Worm (Caenorhabditis elegans): ENCODE results near the gene nhr-57.
A peak's percentile ranks its signal among the peaks of the same experiment; 100 is the strongest.

nhr-57 gene

ce11 chrV:4162922-4163321 lies 31.2 kb downstream of the nhr-57 start, which contains the start of gene Y45G5AM.4:
TSS of gene Y45G5AM.4 (plus strand) at chrV:4163222.
- TF ChIP-seq hlh-15 (tag; optimal IDR thresholded peaks at IDR 0.05) (no peak), ceh-6 (GFP tag; optimal IDR thresholded peaks at IDR 0.05) (no peak), lin-11 (tag; optimal IDR thresholded peaks at IDR 0.05) (no peak), ceh-9 (tag; optimal IDR thresholded peaks at IDR 0.05) (no peak)

ce11 chrV:4164504-4164959 lies 32.8 kb downstream of the nhr-57 start, which contains the start of gene Y45G5AM.3:
TSS of gene Y45G5AM.3 (plus strand) at chrV:4164554.
- TF ChIP-seq tbx-7 (tag; optimal IDR thresholded peaks at IDR 0.05) (no peak), ceh-18 (tag; optimal IDR thresholded peaks at IDR 0.05) (no peak), sdc-2 (tag; optimal IDR thresholded peaks at IDR 0.05) (no peak), nhr-11 (tag; optimal IDR thresholded peaks at IDR 0.05) (no peak), hlh-8 (tag; optimal IDR thresholded peaks at IDR 0.05) (no peak), nhr-232 (tag; optimal IDR thresholded peaks at IDR 0.05) (no peak), ceh-31 (tag; optimal IDR thresholded peaks at IDR 0.05) (no peak), K09A11.1 (tag; optimal IDR thresholded peaks at IDR 0.05; ENCODE audit: insufficient read depth) (no peak), gmeb-2 (tag; optimal IDR thresholded peaks at IDR 0.05) (no peak), hlh-15 (tag; optimal IDR thresholded peaks at IDR 0.05) (no peak), lin-11 (tag; optimal IDR thresholded peaks at IDR 0.05) (no peak), ceh-30 (tag; optimal IDR thresholded peaks at IDR 0.05) (no peak), ahr-1 (tag; optimal IDR thresholded peaks at IDR 0.05) (no peak), sox-2 (GFP tag; IDR thresholded peaks at IDR 0.05) (no peak), pha-4 (tag; optimal IDR thresholded peaks at IDR 0.05) (no peak), fkh-10 (GFP tag; optimal IDR thresholded peaks at IDR 0.05) (no peak), npax-4 (tag; optimal IDR thresholded peaks at IDR 0.05) (no peak), ama-1 (optimal IDR thresholded peaks at IDR 0.05) (no peak), sox-4 (tag; optimal IDR thresholded peaks at IDR 0.05) (no peak)

- no peak for TF ChIP-seq ets-4 (tag; optimal IDR thresholded peaks at IDR 0.05)
- TF ChIP-seq ceh-14 (tag; optimal IDR thresholded peaks at IDR 0.05) = no peak
- no peak for TF ChIP-seq che-1 (tag; optimal IDR thresholded peaks at IDR 0.05)
- no peak for TF ChIP-seq hlh-13 (GFP tag; optimal IDR thresholded peaks at IDR 0.05)
- no peak for TF ChIP-seq hlh-30 (tag; optimal IDR thresholded peaks at IDR 0.05; ENCODE audit: insufficient read depth)
- TF ChIP-seq nfya-1 (tag; optimal IDR thresholded peaks at IDR 0.05) = peak; percentile 97
- TF ChIP-seq npax-4 (tag; optimal IDR thresholded peaks at IDR 0.05) = no peak
- no peak for TF ChIP-seq ceh-19 (GFP tag; optimal IDR thresholded peaks at IDR 0.05)
Measured at ce11 chrV:4168045-4168444, 36.4 kb downstream of the nhr-57 start.

ce11 chrV:4169658-4170057 lies 38.0 kb downstream of the nhr-57 start:
- no peak for TF ChIP-seq Y22D7AL.16 (tag; optimal IDR thresholded peaks at IDR 0.05)
- peak; percentile 2 for TF ChIP-seq nfya-1 (tag; optimal IDR thresholded peaks at IDR 0.05)

- TF ChIP-seq ceh-9 (tag; optimal IDR thresholded peaks at IDR 0.05) = no peak
- TF ChIP-seq Y22D7AL.16 (tag; optimal IDR thresholded peaks at IDR 0.05) = no peak
- TF ChIP-seq ceh-45 (GFP tag; IDR thresholded peaks at IDR 0.05) = no peak
- no peak for TF ChIP-seq fax-1 (tag; optimal IDR thresholded peaks at IDR 0.05)
- TF ChIP-seq ceh-34 (tag; optimal IDR thresholded peaks at IDR 0.05) = no peak
- TF ChIP-seq ceh-19 (GFP tag; optimal IDR thresholded peaks at IDR 0.05) = no peak
- TF ChIP-seq elt-2 (tag; optimal IDR thresholded peaks at IDR 0.05) = no peak
- no peak for TF ChIP-seq dve-1 (tag; optimal IDR thresholded peaks at IDR 0.05)
- no peak for TF ChIP-seq sox-4 (tag; optimal IDR thresholded peaks at IDR 0.05)
- TF ChIP-seq fkh-6 (tag; optimal IDR thresholded peaks at IDR 0.05) = no peak
- TF ChIP-seq ceh-6 (GFP tag; optimal IDR thresholded peaks at IDR 0.05) = no peak
- TF ChIP-seq hlh-15 (tag; optimal IDR thresholded peaks at IDR 0.05) = no peak
- TF ChIP-seq pax-1 (tag; optimal IDR thresholded peaks at IDR 0.05) = no peak
- TF ChIP-seq nhr-232 (tag; optimal IDR thresholded peaks at IDR 0.05) = no peak
- TF ChIP-seq che-1 (tag; optimal IDR thresholded peaks at IDR 0.05) = no peak
- TF ChIP-seq C38D4.7 (GFP tag; optimal IDR thresholded peaks at IDR 0.05) = no peak
- no peak for TF ChIP-seq zip-5 (tag; optimal IDR thresholded peaks at IDR 0.05)
- TF ChIP-seq pha-4 (tag; optimal IDR thresholded peaks at IDR 0.05) = no peak
- TF ChIP-seq ref-2 (tag; optimal IDR thresholded peaks at IDR 0.05) = no peak
- no peak for TF ChIP-seq pag-3 (tag; optimal IDR thresholded peaks at IDR 0.05; ENCODE audit: borderline replicate concordance)
Measured at ce11 chrV:4170138-4170537, 38.4 kb downstream of the nhr-57 start, which contains the start of gene Y45G5AM.7. TSS of gene Y45G5AM.7 (minus strand) at chrV:4170238.
